Worm (Caenorhabditis elegans) whole organism, young adult: ENCODE results near the gene spig-3.

Source experiments
- ama-1 ChIP-seq, 3 experiments: fragments of 150-350 bp in 1 of 3; sonication (generic microtip) in 2 of 3; optimal IDR thresholded peaks; 2 replicates each; lab custom pipeline; 2014 to 2018; ENCODE audit warnings: missing biosample characterization in 2 of 3, missing genetic modification characterization in 2 of 3, missing genetic modification reagents in 2 of 3
- attf-5 ChIP-seq: fragments of 200-800 bp; sonication (Bioruptor generic); optimal IDR thresholded peaks from 2 replicates; lab custom pipeline; 2018; ENCODE audit warnings: mild to moderate bottlenecking, missing genetic modification characterization, missing compliant biosample characterization
- bed-1 ChIP-seq: fragments of 200-800 bp; sonication (Bioruptor generic); IDR thresholded peaks from 2 replicates; pipeline ENCODE4 v1.3.6; 2022; ENCODE audit warnings: missing genetic modification reagents, missing genetic modification characterization, missing compliant biosample characterization
- cebp-2 ChIP-seq: fragments of 200-800 bp; sonication (Bioruptor generic); IDR thresholded peaks from 2 replicates; pipeline ENCODE4 v1.3.6; 2022; ENCODE audit warnings: missing genetic modification characterization, missing compliant biosample characterization
- hlh-26 ChIP-seq: fragments of 200-800 bp; sonication (Bioruptor generic); conservative IDR thresholded peaks from 2 replicates; pipeline ENCODE4 v1.3.6; 2022; ENCODE audit warnings: missing genetic modification reagents, missing genetic modification characterization, missing compliant biosample characterization
- lsy-27 ChIP-seq: sonication (generic microtip); optimal IDR thresholded peaks from 2 replicates; lab custom pipeline; 2017; ENCODE audit warnings: missing genetic modification characterization, mild to moderate bottlenecking, missing compliant biosample characterization, antibody characterized with exemption, missing genotype, borderline replicate concordance; ENCODE audit not compliant: insufficient read depth
- nhr-80 ChIP-seq: sonication (generic microtip); optimal IDR thresholded peaks from 2 replicates; lab custom pipeline; 2016; ENCODE audit warnings: missing genetic modification characterization, missing compliant biosample characterization
- snpc-4 ChIP-seq, 5 experiments: fragments of 150-350 bp in 1 of 5; sonication (generic microtip) in 4 of 5; optimal IDR thresholded peaks; 2 replicates each; lab custom pipeline; 2014 to 2018; ENCODE audit warnings: missing genetic modification characterization in 5 of 5, missing biosample characterization in 3 of 5, antibody characterized with exemption in 2 of 5, mild to moderate bottlenecking in 2 of 5, missing compliant biosample characterization in 2 of 5, missing genotype in 2 of 5, moderate library complexity in 2 of 5, missing genetic modification reagents in 1 of 5
- unc-62 ChIP-seq: fragments of 150-350 bp; optimal IDR thresholded peaks from 2 replicates; lab custom pipeline; 2014; ENCODE audit warnings: missing biosample characterization, missing genetic modification reagents, missing genetic modification characterization
- ztf-26 ChIP-seq: sonication (generic microtip); optimal IDR thresholded peaks from 2 replicates; lab custom pipeline; 2017; ENCODE audit warnings: missing genetic modification characterization, missing compliant biosample characterization

DNA sequence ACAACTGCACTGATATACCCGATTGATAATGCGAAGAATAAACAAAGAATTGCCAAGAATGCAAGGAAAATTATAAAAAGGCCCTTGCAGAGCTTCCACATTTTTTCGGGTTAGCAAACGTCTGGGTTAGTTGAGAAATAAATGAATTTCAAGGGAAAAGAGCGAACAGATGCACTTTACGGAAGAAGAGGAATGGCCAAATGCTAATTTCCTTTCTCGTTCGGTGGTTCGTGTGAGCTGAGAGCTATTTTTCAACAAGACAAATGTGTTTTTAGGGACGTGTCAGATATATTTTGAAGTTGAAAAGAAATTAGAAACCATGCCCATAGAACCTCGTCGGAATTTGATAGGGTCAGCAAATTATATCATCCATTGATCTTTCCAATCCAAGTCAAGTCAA is 38.6 kb downstream of the spig-3 start, which contains the start of gene F40G12.2:
- TF ChIP-seq hlh-26 (GFP tag; lab: Robert Waterston, UW) (no peak), attf-5 (GFP tag; lab: Kevin White, UChicago) (no peak), cebp-2 (no peak), snpc-4 (GFP tag; optimal IDR thresholded peaks at IDR 0.05; lab: Kevin White, UChicago) (no peak), snpc-4 (tag; optimal IDR thresholded peaks at IDR 0.05; lab: Kevin White, UChicago) (no peak), nhr-80 (tag; lab: Kevin White, UChicago) (no peak), ztf-26 (tag; lab: Kevin White, UChicago) (no peak), unc-62 (GFP tag; lab: Kevin White, UChicago) (no peak), lsy-27 (no peak), ama-1 (optimal IDR thresholded peaks at IDR 0.05; lab: Kevin White, UChicago) (no peak), ama-1 (GFP tag; optimal IDR thresholded peaks at IDR 0.05; lab: Kevin White, UChicago) (no peak), bed-1 (no peak)
